Worm (Caenorhabditis elegans): Measurements from ENCODE around the gene F28A12.3.

DNA sequence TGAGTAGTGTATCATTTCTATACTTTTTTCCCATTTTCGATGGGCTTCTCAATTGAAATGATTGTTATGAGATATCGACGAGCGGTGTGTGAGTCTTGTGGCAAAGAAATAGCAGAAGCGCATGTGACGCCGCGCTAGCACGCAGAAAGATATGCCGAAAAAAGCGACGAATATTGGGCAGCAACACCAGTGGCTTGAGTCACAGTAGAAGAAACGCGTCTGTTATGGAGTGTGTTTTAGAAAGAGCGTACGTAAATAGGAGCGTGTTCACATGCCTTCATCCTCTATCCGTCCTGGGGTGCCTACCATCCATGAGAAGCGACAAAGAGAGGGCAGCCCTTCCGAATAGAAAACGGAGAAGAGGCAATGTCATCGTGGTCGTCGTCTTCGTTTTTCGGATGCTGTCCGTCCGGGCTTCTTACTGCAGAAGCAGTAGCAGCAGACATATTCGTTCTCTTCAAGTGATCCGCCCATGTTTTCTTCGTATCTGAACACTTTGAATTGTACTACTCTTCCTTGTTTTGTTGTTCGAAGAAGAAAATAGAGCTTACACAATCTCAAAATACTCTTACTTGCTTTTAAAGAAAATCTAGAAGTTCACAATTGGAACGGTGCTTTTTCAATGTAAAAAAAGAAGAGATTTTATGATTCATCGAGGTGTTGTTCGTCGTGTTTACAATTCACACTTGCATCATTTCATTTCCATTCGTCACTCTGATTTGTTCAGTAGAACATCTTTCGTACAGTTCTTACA, 31.2 kb downstream of the F28A12.3 start:
- TF ChIP-seq flt-1 (GFP tag; IDR thresholded peaks at IDR 0.05) (no peak), ama-1 (optimal IDR thresholded peaks at IDR 0.05) (no peak), pes-1 (GFP tag; IDR thresholded peaks at IDR 0.05) (no peak), tra-4 (tag; optimal IDR thresholded peaks at IDR 0.05) (no peak), ets-7 (tag; optimal IDR thresholded peaks at IDR 0.05) (no peak), B0310.2 (tag; optimal IDR thresholded peaks at IDR 0.05) (peak; percentile 28), aly-1 (tag; optimal IDR thresholded peaks at IDR 0.05) (peak; percentile 18), ceh-13 (GFP tag; optimal IDR thresholded peaks at IDR 0.05) (no peak), F13C5.2 (tag; optimal IDR thresholded peaks at IDR 0.05) (no peak), hmbx-1 (tag; optimal IDR thresholded peaks at IDR 0.05) (no peak), hmg-4 (GFP tag; optimal IDR thresholded peaks at IDR 0.05) (no peak), ceh-36 (tag; optimal IDR thresholded peaks at IDR 0.05) (no peak), tbx-11 (GFP tag; IDR thresholded peaks at IDR 0.05) (no peak), tbx-37 (GFP tag; conservative IDR thresholded peaks at IDR 0.05) (no peak)
